Worm (Caenorhabditis elegans): Measurements from ENCODE around the gene R57.2.
"Not testable (repeated sequence)": the region's sequence is repeated elsewhere in the genome, so short reads cannot be mapped to it uniquely, and the experiment has no call there.

Gene R57.2

DNA sequence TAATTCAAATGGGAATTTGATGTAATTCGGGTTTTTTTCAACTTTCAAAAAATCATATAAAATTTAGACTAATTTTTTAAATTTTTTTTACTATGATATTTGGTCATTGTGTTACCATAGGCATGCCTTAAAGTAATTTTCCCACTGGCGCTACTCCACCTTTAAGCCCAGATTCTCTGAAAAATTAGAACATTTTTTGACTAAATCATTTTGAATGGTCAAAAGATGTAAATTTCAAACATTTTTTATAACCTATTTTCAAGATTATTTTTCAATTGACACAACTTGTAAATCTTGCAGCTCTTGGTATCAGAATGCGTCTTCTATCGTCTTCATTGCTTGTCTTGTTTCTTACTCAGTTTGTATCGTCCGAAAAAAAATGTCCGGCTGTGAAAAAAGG lies at the start of gene R57.2:
TSS of gene R57.2 (plus strand) at position 301 of the 400 bp plus-strand sequence.
- no peak for TF ChIP-seq mel-28 (tag; optimal IDR thresholded peaks at IDR 0.05; ENCODE audit: borderline replicate concordance)
- TF ChIP-seq mes-4 (tag; optimal IDR thresholded peaks at IDR 0.05), result no peak
- no peak for TF ChIP-seq lin-40 (tag; optimal IDR thresholded peaks at IDR 0.05)
- TF ChIP-seq nhr-179 (tag; optimal IDR thresholded peaks at IDR 0.05), result no peak

ce11 chrX:258540-258939 lies 38.5 kb upstream of the R57.2 start:
- TF ChIP-seq egrh-3 (GFP tag; IDR thresholded peaks at IDR 0.05), result 0 out of 2 replicates have a peak, but pooled peaks have one; percentile 28
- peak; percentile 50 for TF ChIP-seq D2030.7 (GFP tag; IDR thresholded peaks at IDR 0.05)
- peak; percentile 29 for TF ChIP-seq rpc-1 (optimal IDR thresholded peaks at IDR 0.05)
- peak; percentile 64 for TF ChIP-seq rpc-1 (tag; optimal IDR thresholded peaks at IDR 0.05)
- TF ChIP-seq lin-26 (GFP tag; IDR thresholded peaks at IDR 0.05), result peak; percentile 79
- peak; percentile 69 for TF ChIP-seq mcd-1 (GFP tag; IDR thresholded peaks at IDR 0.05)
- peak; percentile 46 for TF ChIP-seq hmg-1.2 (GFP tag; IDR thresholded peaks at IDR 0.05)
- TF ChIP-seq B0261.1 (tag; optimal IDR thresholded peaks at IDR 0.05), result peak; percentile 55
- TF ChIP-seq tbp1 (GFP tag; optimal IDR thresholded peaks at IDR 0.05), result peak; percentile 74

ce11 chrX:271509-271908 lies 25.5 kb upstream of the R57.2 start:
- no peak for TF ChIP-seq nfyb-1 (GFP tag; IDR thresholded peaks at IDR 0.05)
- TF ChIP-seq sea-2 (GFP tag; IDR thresholded peaks at IDR 0.05), result no peak
- no peak for TF ChIP-seq xnd-1 (tag; optimal IDR thresholded peaks at IDR 0.05)
- TF ChIP-seq snpc-3.4 (tag; optimal IDR thresholded peaks at IDR 0.05), result no peak
- TF ChIP-seq attf-3 (GFP tag; conservative IDR thresholded peaks at IDR 0.05), result no peak
- TF ChIP-seq K11D2.4 (GFP tag; IDR thresholded peaks at IDR 0.05), result no peak

ce11 chrX:273912-274311 lies 23.1 kb upstream of the R57.2 start, which contains the start of gene Y108F1.5:
Gene Y108F1.5, minus strand, starts transcription at chrX:274012.
- not testable (repeated sequence) for TF ChIP-seq zim-3 (tag; optimal IDR thresholded peaks at IDR 0.05); ztf-26 (tag; optimal IDR thresholded peaks at IDR 0.05); nfya-1 (tag; optimal IDR thresholded peaks at IDR 0.05; ENCODE audit: borderline replicate concordance, insufficient read depth)

DNA sequence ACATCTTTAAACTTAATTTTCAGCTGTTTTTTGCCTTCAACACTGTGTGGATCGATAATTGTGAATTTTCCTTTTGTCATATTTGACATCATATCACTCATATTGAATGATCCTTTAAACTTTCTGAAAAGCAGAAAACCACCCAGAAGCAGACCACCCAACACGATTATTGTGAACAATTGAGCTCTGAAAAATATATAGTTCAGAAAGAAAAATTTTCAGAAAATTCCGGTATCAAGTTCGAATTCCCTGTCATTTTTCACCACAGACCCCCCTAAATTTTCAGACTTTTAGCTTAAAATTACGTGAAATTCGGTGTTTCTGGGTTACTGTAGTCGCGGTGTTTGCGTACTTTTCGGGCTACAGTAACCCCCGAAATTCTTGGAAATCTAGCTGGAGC lies 10.9 kb upstream of the R57.2 start, which contains the start of gene Y47C4A.1:
TSS of gene Y47C4A.1 (minus strand) at position 101 of the 400 bp plus-strand sequence.
- not testable (repeated sequence) for TF ChIP-seq T26A5.8 (tag; optimal IDR thresholded peaks at IDR 0.05); B0019.2 (GFP tag; conservative IDR thresholded peaks at IDR 0.05); tbx-9 (tag; optimal IDR thresholded peaks at IDR 0.05; ENCODE audit: borderline replicate concordance)

ce11 chrX:295726-296125 lies 1.3 kb upstream of the R57.2 start:
- no peak for TF ChIP-seq Y79H2A.3 (GFP tag; conservative IDR thresholded peaks at IDR 0.05)
- TF ChIP-seq chd-7 (tag; optimal IDR thresholded peaks at IDR 0.05), result no peak
- TF ChIP-seq lsy-27 (tag; optimal IDR thresholded peaks at IDR 0.05; ENCODE audit: borderline replicate concordance, insufficient read depth), result no peak
- no peak for TF ChIP-seq nhr-179 (tag; optimal IDR thresholded peaks at IDR 0.05)
- no peak for TF ChIP-seq attf-5 (GFP tag; optimal IDR thresholded peaks at IDR 0.05)
- no peak for TF ChIP-seq lir-1 (GFP tag; conservative IDR thresholded peaks at IDR 0.05)
- no peak for TF ChIP-seq cebp-2 (GFP tag; IDR thresholded peaks at IDR 0.05)
- no peak for TF ChIP-seq bed-2 (GFP tag; IDR thresholded peaks at IDR 0.05)
- no peak for TF ChIP-seq pha-4 (tag; optimal IDR thresholded peaks at IDR 0.05)
- TF ChIP-seq Y95B8A.8 (GFP tag; IDR thresholded peaks at IDR 0.05), result no peak
- TF ChIP-seq attf-3 (GFP tag; conservative IDR thresholded peaks at IDR 0.05), result no peak
- TF ChIP-seq rcor-1 (GFP tag; IDR thresholded peaks at IDR 0.05), result no peak
- TF ChIP-seq dpff-1 (tag; optimal IDR thresholded peaks at IDR 0.05), result no peak
- TF ChIP-seq F57C9.4 (tag; optimal IDR thresholded peaks at IDR 0.05), result no peak
